Fruit fly (Drosophila melanogaster): ENCODE data around the gene CycK.

DNA sequence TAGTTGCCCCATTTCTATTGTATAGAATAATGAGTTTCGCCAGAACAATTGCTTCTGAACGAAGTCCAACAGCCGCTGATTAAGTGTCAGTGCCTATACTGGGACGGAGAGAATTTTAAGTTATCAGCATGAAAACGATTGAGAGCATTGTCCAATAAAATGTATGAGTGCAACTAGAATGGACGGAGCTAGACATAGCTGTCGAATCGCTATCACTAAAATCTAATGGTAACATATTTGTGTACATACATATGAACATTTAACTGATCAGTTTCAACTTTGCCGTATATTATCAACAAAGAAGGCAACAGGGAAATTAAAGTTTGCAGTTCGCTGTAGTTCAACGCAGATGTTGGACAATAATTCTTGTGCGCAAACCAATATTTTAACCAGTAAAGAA, 45.2 kb upstream of the CycK start, which contains the start of gene CG3635:
- TF ChIP-seq EcR (GFP tag; optimal IDR thresholded peaks at IDR 0.05) (no peak), CG13204 (GFP tag; optimal IDR thresholded peaks at IDR 0.05) (no peak), Pif1B (GFP tag; optimal IDR thresholded peaks at IDR 0.05) (no peak), CG32121 (GFP tag; IDR thresholded peaks at IDR 0.05) (no peak), Snoo (tag; optimal IDR thresholded peaks at IDR 0.05) (no peak)

Measured in whole organism, pupa.